Worm (Caenorhabditis elegans): Measurements from ENCODE around the gene rps-0.

The rps-0 gene

ce11 chrIII:4720620-4721227 is 33.1 kb downstream of the rps-0 start, which contains the start of gene emb-5:
emb-5 (minus strand) TSS chrIII:4720670.
- no peak for TF ChIP-seq him-1 (tag; optimal IDR thresholded peaks at IDR 0.05)
- no peak for TF ChIP-seq W03F9.2 (tag; optimal IDR thresholded peaks at IDR 0.05)
- no peak for TF ChIP-seq dao-5 (tag; optimal IDR thresholded peaks at IDR 0.05)

ce11 chrIII:4715088-4715487 is 38.8 kb downstream of the rps-0 start, which contains the start of gene him-18:
him-18 (minus strand) TSS chrIII:4715188.
- no peak for TF ChIP-seq him-1 (tag; optimal IDR thresholded peaks at IDR 0.05)

- no peak for TF ChIP-seq W03F9.2 (tag; optimal IDR thresholded peaks at IDR 0.05)
- TF ChIP-seq dao-5 (tag; optimal IDR thresholded peaks at IDR 0.05), result no peak
- no peak for TF ChIP-seq him-1 (tag; optimal IDR thresholded peaks at IDR 0.05)
These were observed 44.9 kb downstream of the rps-0 start, which contains the start of gene T04A8.18 for ce11 chrIII:4708909-4709308. T04A8.18 (plus strand) TSS chrIII:4709209.

- TF ChIP-seq dao-5 (tag; optimal IDR thresholded peaks at IDR 0.05) (no peak), W03F9.2 (tag; optimal IDR thresholded peaks at IDR 0.05) (no peak), him-1 (tag; optimal IDR thresholded peaks at IDR 0.05) (no peak)
These were observed 47.2 kb downstream of the rps-0 start, which contains the start of gene T04A8.13 for ce11 chrIII:4706678-4707077. T04A8.13 (plus strand) TSS chrIII:4706978.

ce11 chrIII:4705207-4705606 is 48.6 kb downstream of the rps-0 start, which contains the start of gene pgap-2:
pgap-2 (plus strand) TSS chrIII:4705507.
- no peak for TF ChIP-seq dao-5 (tag; optimal IDR thresholded peaks at IDR 0.05)
- TF ChIP-seq W03F9.2 (tag; optimal IDR thresholded peaks at IDR 0.05), result no peak
- TF ChIP-seq him-1 (tag; optimal IDR thresholded peaks at IDR 0.05), result no peak

- TF ChIP-seq dao-5 (tag; optimal IDR thresholded peaks at IDR 0.05), result no peak
- peak; percentile 35 for TF ChIP-seq W03F9.2 (tag; optimal IDR thresholded peaks at IDR 0.05)
These were observed 49.9 kb downstream of the rps-0 start, which contains the start of the genes clp-2 and mrpl-16 for ce11 chrIII:4703932-4704454. clp-2 (minus strand) TSS chrIII:4704025. mrpl-16 (plus strand) TSS chrIII:4704404.

All from whole organism, L4/young adult.